Worm (Caenorhabditis elegans) whole organism, L4 larva: ENCODE data around the gene ugt-38.

Experiments used
- F10B5.3 ChIP-seq: sonication (generic microtip); optimal IDR thresholded peaks from 2 replicates; lab custom pipeline; 2016; ENCODE audit warnings: mild to moderate bottlenecking, missing genetic modification characterization, missing compliant biosample characterization
- F37D6.2 ChIP-seq: sonication (generic microtip); optimal IDR thresholded peaks from 2 replicates; lab custom pipeline; 2016; ENCODE audit warnings: mild to moderate bottlenecking, missing genetic modification characterization, missing compliant biosample characterization
- R02D3.7 ChIP-seq: fragments of 150-350 bp; sonication (generic microtip); optimal IDR thresholded peaks from 3 replicates; lab custom pipeline; 2014; ENCODE audit warnings: missing biosample characterization, missing genetic modification characterization
- T26A8.4 ChIP-seq: fragments of 200-800 bp; sonication (Bioruptor generic); IDR thresholded peaks from 2 replicates; pipeline ENCODE4 v1.3.6; 2022; ENCODE audit warnings: missing genetic modification characterization, missing compliant biosample characterization
- Y105C5A.15 ChIP-seq: fragments of 200-800 bp; sonication (Bioruptor generic); IDR thresholded peaks from 2 replicates; pipeline ENCODE4 v1.3.6; 2022; ENCODE audit warnings: missing genetic modification characterization, missing compliant biosample characterization
- ZK337.2 ChIP-seq: fragments of 200-800 bp; sonication (Bioruptor generic); IDR thresholded peaks from 2 replicates; pipeline ENCODE4 v1.3.6; 2022; ENCODE audit warnings: missing genetic modification reagents, missing genetic modification characterization, missing compliant biosample characterization
- aly-2 ChIP-seq: sonication (generic microtip); optimal IDR thresholded peaks from 2 replicates; lab custom pipeline; 2018; ENCODE audit warnings: missing biosample characterization, missing genetic modification characterization
- arid-1 ChIP-seq: fragments of 200-800 bp; sonication (Bioruptor generic); conservative IDR thresholded peaks from 2 replicates; pipeline ENCODE4 v1.3.6; 2022; ENCODE audit warnings: missing genetic modification reagents, missing genetic modification characterization, missing compliant biosample characterization
- attf-4 ChIP-seq: sonication (generic microtip); optimal IDR thresholded peaks from 3 replicates; lab custom pipeline; 2017; ENCODE audit warnings: missing biosample characterization, missing genetic modification characterization
- ceh-20 ChIP-seq: fragments of 200-800 bp; sonication (Bioruptor generic); IDR thresholded peaks from 2 replicates; pipeline ENCODE4 v1.3.6; 2022; ENCODE audit warnings: missing genetic modification reagents, missing genetic modification characterization, missing compliant biosample characterization
- ctbp-1 ChIP-seq: fragments of 200-800 bp; sonication (Bioruptor generic); IDR thresholded peaks from 2 replicates; pipeline ENCODE4 v1.3.6; 2022; ENCODE audit warnings: missing genetic modification reagents, missing genetic modification characterization, missing compliant biosample characterization
- daf-12 ChIP-seq: fragments of 150-350 bp; optimal IDR thresholded peaks from 2 replicates; lab custom pipeline; 2014; ENCODE audit warnings: missing biosample characterization, missing genetic modification reagents, missing genetic modification characterization
- daf-16 ChIP-seq, 3 experiments: sonication (generic microtip); optimal IDR thresholded peaks; 2 replicates each; lab custom pipeline; 2016 to 2017; ENCODE audit warnings: missing genetic modification characterization in 3 of 3, missing genetic modification reagents in 3 of 3, mild to moderate bottlenecking in 2 of 3, missing compliant biosample characterization in 2 of 3, missing biosample characterization in 1 of 3, moderate library complexity in 1 of 3
- daf-19 ChIP-seq: fragments of 200-800 bp; sonication (Bioruptor generic); conservative IDR thresholded peaks from 2 replicates; pipeline ENCODE4 v1.3.6; 2022; ENCODE audit warnings: missing genetic modification characterization, missing compliant biosample characterization
- dmd-6 ChIP-seq: fragments of 200-800 bp; sonication (Bioruptor generic); IDR thresholded peaks from 2 replicates; pipeline ENCODE4 v1.3.6; 2022; ENCODE audit warnings: missing genetic modification reagents, missing genetic modification characterization, missing compliant biosample characterization
- dmd-8 ChIP-seq: fragments of 200-800 bp; sonication (Bioruptor generic); IDR thresholded peaks from 2 replicates; pipeline ENCODE4 v1.3.6; 2022; ENCODE audit warnings: missing genetic modification characterization, missing compliant biosample characterization
- dve-1 ChIP-seq: sonication (generic microtip); optimal IDR thresholded peaks from 2 replicates; lab custom pipeline; 2017; ENCODE audit warnings: antibody characterized with exemption, mild to moderate bottlenecking, missing genetic modification characterization, missing compliant biosample characterization; ENCODE audit not compliant: insufficient read depth
- fkh-10 ChIP-seq: fragments of 150-350 bp; optimal IDR thresholded peaks from 2 replicates; lab custom pipeline; 2014; ENCODE audit warnings: missing biosample characterization, missing genetic modification reagents, missing genetic modification characterization
- hif-1 ChIP-seq, 2 experiments: sonication (generic microtip); optimal IDR thresholded peaks; 2 replicates each; lab custom pipeline; 2016 to 2017; ENCODE audit warnings: missing compliant biosample characterization in 2 of 2, missing genetic modification characterization in 2 of 2, missing genetic modification reagents in 2 of 2, missing genotype in 2 of 2, mild to moderate bottlenecking in 1 of 2
- hlh-11 ChIP-seq: fragments of 200-800 bp; sonication (Bioruptor generic); optimal IDR thresholded peaks from 2 replicates; lab custom pipeline; 2018; ENCODE audit warnings: mild to moderate bottlenecking, missing genetic modification characterization, missing compliant biosample characterization
- lir-3 ChIP-seq: sonication (generic microtip); optimal IDR thresholded peaks from 2 replicates; lab custom pipeline; 2016; ENCODE audit warnings: mild to moderate bottlenecking, missing genetic modification characterization, missing compliant biosample characterization
- lsy-2 ChIP-seq, 2 experiments: fragments of 150-350 bp in 1 of 2; sonication (generic microtip) in 1 of 2; optimal IDR thresholded peaks; 2 replicates each; lab custom pipeline; 2014 to 2017; ENCODE audit warnings: missing biosample characterization in 2 of 2, missing genetic modification characterization in 2 of 2
- mdl-1 ChIP-seq, 2 experiments: fragments of 150-350 bp in 1 of 2; sonication (generic microtip) in 1 of 2; optimal IDR thresholded peaks; 2 replicates each; lab custom pipeline; 2014 to 2017; ENCODE audit warnings: missing biosample characterization in 2 of 2, missing genetic modification characterization in 2 of 2
- mxl-2 ChIP-seq: fragments of 200-800 bp; sonication (Bioruptor generic); conservative IDR thresholded peaks from 2 replicates; pipeline ENCODE4 v1.3.6; 2022; ENCODE audit warnings: missing genetic modification reagents, missing genetic modification characterization, missing compliant biosample characterization
- nhr-102 ChIP-seq: sonication (generic microtip); optimal IDR thresholded peaks from 2 replicates; lab custom pipeline; 2016; ENCODE audit warnings: mild to moderate bottlenecking, missing genetic modification characterization, moderate library complexity, missing compliant biosample characterization
- nhr-111 ChIP-seq: fragments of 200-800 bp; sonication (Bioruptor generic); optimal IDR thresholded peaks from 2 replicates; lab custom pipeline; 2018; ENCODE audit warnings: mild to moderate bottlenecking, missing genetic modification characterization, missing compliant biosample characterization
- nhr-28 ChIP-seq: fragments of 150-350 bp; optimal IDR thresholded peaks from 2 replicates; lab custom pipeline; 2014; ENCODE audit warnings: missing biosample characterization, missing genetic modification characterization
- nhr-42 ChIP-seq: fragments of 200-800 bp; sonication (Bioruptor generic); IDR thresholded peaks from 2 replicates; pipeline ENCODE4 v1.3.6; 2022; ENCODE audit warnings: missing genetic modification characterization, missing compliant biosample characterization
- nhr-48 ChIP-seq: sonication (generic microtip); optimal IDR thresholded peaks from 2 replicates; lab custom pipeline; 2016; ENCODE audit warnings: mild to moderate bottlenecking, missing genetic modification characterization, missing compliant biosample characterization
- nhr-6 ChIP-seq: fragments of 150-350 bp; optimal IDR thresholded peaks from 2 replicates; lab custom pipeline; 2014; ENCODE audit warnings: missing biosample characterization, missing genetic modification characterization
- nhr-77 ChIP-seq: fragments of 150-350 bp; optimal IDR thresholded peaks from 2 replicates; lab custom pipeline; 2014; ENCODE audit warnings: missing biosample characterization, missing genetic modification characterization
- php-3 ChIP-seq: fragments of 200-800 bp; sonication (Bioruptor generic); IDR thresholded peaks from 2 replicates; pipeline ENCODE4 v1.3.6; 2022; ENCODE audit warnings: missing genetic modification reagents, missing genetic modification characterization, missing compliant biosample characterization
- skn-1 ChIP-seq: fragments of 150-350 bp; optimal IDR thresholded peaks from 2 replicates; lab custom pipeline; 2014; ENCODE audit warnings: missing biosample characterization, missing genetic modification characterization
- spr-1 ChIP-seq: sonication (generic microtip); optimal IDR thresholded peaks from 2 replicates; lab custom pipeline; 2016; ENCODE audit warnings: mild to moderate bottlenecking, missing genetic modification characterization, missing compliant biosample characterization
- tag-97 ChIP-seq: fragments of 200-800 bp; sonication (Bioruptor generic); IDR thresholded peaks from 2 replicates; pipeline ENCODE4 v1.3.6; 2022; ENCODE audit warnings: missing genetic modification characterization, missing compliant biosample characterization
- tra-1 ChIP-seq: fragments of 200-800 bp; sonication (Bioruptor generic); IDR thresholded peaks from 2 replicates; pipeline ENCODE4 v1.3.6; 2022; ENCODE audit warnings: missing genetic modification reagents, missing genetic modification characterization, missing compliant biosample characterization
- unc-62 ChIP-seq, 3 experiments: fragments of 150-350 bp in 1 of 3; sonication (generic microtip); optimal IDR thresholded peaks in 2 of 3; peaks in 1 of 3; 1 replicate in 1 of 3; 2 replicates in 2 of 3; lab custom pipeline; 2014 to 2017; ENCODE audit warnings: missing biosample characterization in 3 of 3, missing genetic modification characterization in 3 of 3, missing genetic modification reagents in 3 of 3, missing genotype in 1 of 3
- vab-7 ChIP-seq: fragments of 200-800 bp; sonication (Bioruptor generic); IDR thresholded peaks from 2 replicates; pipeline ENCODE4 v1.3.6; 2022; ENCODE audit warnings: missing genetic modification reagents, missing genetic modification characterization, missing compliant biosample characterization

ugt-38 gene

DNA sequence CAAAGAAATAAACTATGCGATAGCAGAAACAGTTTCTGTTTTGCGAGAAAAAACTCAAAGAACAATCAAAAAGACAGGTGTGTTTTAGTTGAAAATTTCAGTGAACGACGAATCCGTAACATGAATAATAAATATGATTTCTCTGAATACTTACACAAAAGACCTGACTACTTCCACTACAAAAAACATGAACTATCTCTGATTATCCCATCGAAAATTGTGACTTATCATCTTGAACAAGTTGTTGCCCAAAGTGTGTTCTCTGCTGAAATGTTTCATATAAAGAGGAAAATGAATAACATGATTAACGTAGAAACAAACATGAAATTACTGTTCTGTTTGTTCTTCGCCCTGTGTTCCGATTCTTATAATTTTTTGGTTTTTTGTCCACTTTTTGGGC lies 19.4 kb upstream of the ugt-38 start, which contains the start of gene ugt-36:
Gene ugt-36 (plus strand): TSS at position 301 of the 400 bp plus-strand sequence.
- TF ChIP-seq nhr-28 (tag; lab: Kevin White, UChicago): peak; percentile 16
- TF ChIP-seq aly-2 (tag; lab: Kevin White, UChicago): no peak

DNA sequence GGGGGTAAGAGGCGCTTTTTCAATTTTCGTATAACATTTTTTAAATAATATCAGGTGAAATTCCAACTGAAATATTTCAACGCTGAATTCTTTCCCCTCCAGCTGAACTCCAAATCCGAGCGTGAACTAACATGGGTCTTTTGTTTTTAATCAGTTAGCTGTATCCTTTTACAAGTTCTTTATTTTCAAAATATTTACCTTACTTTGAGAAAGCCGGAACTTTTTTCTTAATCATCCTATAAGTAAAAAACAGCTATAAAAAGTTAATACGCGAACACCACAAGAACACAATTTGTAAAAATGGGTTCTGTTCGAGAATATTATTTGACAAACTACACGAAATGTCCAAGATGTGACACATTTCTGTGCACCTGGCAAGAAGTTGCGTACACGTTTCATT lies 16.9 kb upstream of the ugt-38 start, which contains the start of gene srh-83:
Gene srh-83 (plus strand): TSS at position 301 of the 400 bp plus-strand sequence.
- no peak for TF ChIP-seq lsy-2 (tag; optimal IDR thresholded peaks at IDR 0.05; lab: Kevin White, UChicago)
- TF ChIP-seq nhr-6 (tag; lab: Kevin White, UChicago): no peak
- TF ChIP-seq, all 104 proteins: peak for 0

DNA sequence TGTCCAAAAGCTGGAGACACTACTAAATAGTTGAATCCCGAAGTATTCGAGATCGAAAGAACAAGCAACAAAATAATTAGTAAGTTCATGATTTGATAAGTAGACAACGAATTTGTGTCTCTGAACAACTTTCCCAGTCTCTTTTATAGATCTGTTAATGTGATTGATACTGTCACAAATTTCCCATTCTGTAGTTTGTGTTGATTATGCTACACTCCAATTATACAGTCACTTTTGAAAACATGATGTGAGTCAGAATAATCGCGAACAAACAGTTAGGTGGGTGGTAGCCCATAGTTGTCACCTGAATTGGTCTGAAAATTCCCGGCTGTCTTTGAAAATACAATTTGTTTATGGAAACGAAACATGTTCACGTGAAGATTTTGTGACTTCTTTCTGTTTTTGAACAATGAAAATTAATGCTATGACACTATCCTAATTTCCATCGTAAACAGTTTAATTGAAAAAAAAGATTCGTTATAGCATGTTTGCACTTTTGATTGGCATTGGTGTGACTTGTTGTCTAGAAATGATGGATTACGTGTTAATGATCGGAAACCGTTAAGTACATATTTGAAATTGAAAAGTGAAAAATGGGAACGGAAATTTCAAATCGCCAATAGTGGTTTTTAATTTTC lies 16.3 kb upstream of the ugt-38 start, which contains the start of gene ugt-41:
Gene ugt-41 (minus strand): TSS at position 119 of the 638 bp plus-strand sequence.
- peak; percentile 65; the same call in 1 of the 2 replicates for TF ChIP-seq ceh-20
- peak in 1 of 2 experiments; percentile 51 for TF ChIP-seq unc-62 (GFP tag; optimal IDR thresholded peaks at IDR 0.05 in 1 of 2; lab: Kevin White, UChicago)
- TF ChIP-seq unc-62 (tag; optimal IDR thresholded peaks at IDR 0.05; lab: Kevin White, UChicago): no peak
- no peak for TF ChIP-seq vab-7 (GFP tag; lab: Robert Waterston, UW)
- TF ChIP-seq nhr-28 (tag; lab: Kevin White, UChicago): peak; percentile 92
- TF ChIP-seq mdl-1 (tag; optimal IDR thresholded peaks at IDR 0.05; lab: Kevin White, UChicago): peak in 1 of 2 experiments; percentile 6
- TF ChIP-seq tag-97 (GFP tag; lab: Robert Waterston, UW): no peak
- TF ChIP-seq T26A8.4: no peak
- TF ChIP-seq dmd-8 (GFP tag; lab: Robert Waterston, UW): no peak
- no peak for TF ChIP-seq lir-3 (tag; lab: Kevin White, UChicago)
- TF ChIP-seq nhr-102 (tag; lab: Kevin White, UChicago): peak; percentile 90
- TF ChIP-seq daf-16 (GFP tag; optimal IDR thresholded peaks at IDR 0.05; lab: Kevin White, UChicago): no peak
- TF ChIP-seq daf-16 (tag; optimal IDR thresholded peaks at IDR 0.05; lab: Kevin White, UChicago): peak; percentile 96
- peak; percentile 81 for TF ChIP-seq dmd-6 (GFP tag; lab: Robert Waterston, UW)
- peak; percentile 66 for TF ChIP-seq hlh-11 (tag; lab: Kevin White, UChicago)
- TF ChIP-seq F10B5.3 (tag; lab: Kevin White, UChicago): no peak
- peak; percentile 92 for TF ChIP-seq php-3 (GFP tag; lab: Robert Waterston, UW)
- peak in 1 of 2 experiments; percentile 53 for TF ChIP-seq hif-1 (tag; optimal IDR thresholded peaks at IDR 0.05; lab: Kevin White, UChicago)
- TF ChIP-seq skn-1 (tag; lab: Kevin White, UChicago): no peak
- no peak for TF ChIP-seq Y105C5A.15 (GFP tag; lab: Robert Waterston, UW)
- no peak for TF ChIP-seq fkh-10 (GFP tag; lab: Kevin White, UChicago)
- TF ChIP-seq nhr-111: no peak
- TF ChIP-seq tra-1 (GFP tag; lab: Robert Waterston, UW): 0 out of 2 replicates have a peak, but pooled peaks have one; percentile 57
- peak; percentile 60; the same call in 1 of the 2 replicates for TF ChIP-seq mxl-2 (GFP tag; lab: Robert Waterston, UW)
- no peak for TF ChIP-seq F37D6.2 (tag; lab: Kevin White, UChicago)
- no peak for TF ChIP-seq daf-12 (tag; lab: Kevin White, UChicago)
- TF ChIP-seq attf-4 (tag; lab: Kevin White, UChicago): no peak
- peak; percentile 28 for TF ChIP-seq nhr-48 (tag; lab: Kevin White, UChicago)
- no peak for TF ChIP-seq daf-19 (GFP tag; lab: Robert Waterston, UW)

DNA sequence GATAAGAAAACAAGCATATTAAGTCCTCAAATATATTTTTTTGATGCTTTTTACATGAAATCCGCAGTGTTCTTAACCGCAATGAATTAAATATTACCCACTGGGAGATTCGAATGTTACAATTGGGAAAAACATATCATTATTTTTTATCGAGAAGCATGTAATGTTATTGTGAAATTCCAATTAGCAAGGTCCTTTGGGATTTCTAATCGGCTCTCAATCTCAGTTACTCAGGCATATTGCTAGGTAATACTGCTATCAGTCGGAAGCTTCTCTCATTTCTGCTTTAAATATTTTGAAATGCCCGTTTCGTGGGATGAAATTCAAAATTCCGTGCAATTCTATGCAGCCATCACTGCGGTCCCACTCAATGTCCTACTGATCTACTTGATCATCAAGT lies 12.1 kb upstream of the ugt-38 start, which contains the start of gene str-204:
Gene str-204 (plus strand): TSS at position 301 of the 400 bp plus-strand sequence.
- TF ChIP-seq nhr-42 (GFP tag; lab: Robert Waterston, UW): no peak
- TF ChIP-seq ctbp-1 (GFP tag; lab: Robert Waterston, UW): no peak
- no peak for TF ChIP-seq nhr-48 (tag; lab: Kevin White, UChicago)
- TF ChIP-seq aly-2 (tag; lab: Kevin White, UChicago): no peak
- TF ChIP-seq R02D3.7 (tag; lab: Kevin White, UChicago): no peak
- TF ChIP-seq spr-1: no peak
- no peak for TF ChIP-seq dve-1 (tag; lab: Kevin White, UChicago)
- no peak for TF ChIP-seq arid-1 (GFP tag; lab: Robert Waterston, UW)
- TF ChIP-seq F37D6.2 (tag; lab: Kevin White, UChicago): no peak
- TF ChIP-seq daf-19 (GFP tag; lab: Robert Waterston, UW): no peak
- TF ChIP-seq vab-7 (GFP tag; lab: Robert Waterston, UW): no peak
- TF ChIP-seq ZK337.2 (GFP tag; lab: Robert Waterston, UW): no peak
- TF ChIP-seq nhr-102 (tag; lab: Kevin White, UChicago): no peak
- TF ChIP-seq dmd-8 (GFP tag; lab: Robert Waterston, UW): no peak
- no peak for TF ChIP-seq nhr-77
- TF ChIP-seq attf-4 (tag; lab: Kevin White, UChicago): no peak
